Fruit fly (Drosophila melanogaster): Measurements from ENCODE around the gene CG33303.
A peak's percentile ranks its signal among the peaks of the same experiment; 100 is the strongest.

Gene CG33303

DNA sequence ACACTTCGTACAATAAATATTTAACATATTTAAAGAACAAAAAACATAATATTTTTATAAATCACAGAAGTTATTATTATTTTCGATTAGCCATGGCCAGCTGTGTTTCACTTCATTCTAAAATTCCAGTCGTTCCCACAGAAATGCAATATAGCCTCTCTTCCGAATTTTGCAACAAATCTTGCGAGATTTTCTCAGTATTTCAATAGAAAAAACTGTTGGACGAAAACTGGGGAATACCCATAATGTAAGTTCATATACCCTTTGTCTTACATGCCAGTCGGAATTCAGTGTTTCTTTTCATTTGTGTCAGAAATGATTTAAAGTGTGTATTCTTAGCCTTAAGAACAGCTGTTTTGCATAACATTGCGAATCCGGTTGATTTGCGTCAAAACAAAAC is 19.0 kb downstream of the CG33303 start, which contains the start of the genes CtsL4 and ClpP (continued):
- TF ChIP-seq bbx (GFP tag; IDR thresholded peaks at IDR 0.05; ENCODE audit: partially characterized antibody) = no peak
- TF ChIP-seq CG9437 (GFP tag; optimal IDR thresholded peaks at IDR 0.05) = peak; percentile 36
- no peak for TF ChIP-seq CG1233 (GFP tag; optimal IDR thresholded peaks at IDR 0.05)
- TF ChIP-seq zf30C (GFP tag; optimal IDR thresholded peaks at IDR 0.05) = no peak
- TF ChIP-seq BtbVII (GFP tag; optimal IDR thresholded peaks at IDR 0.05) = no peak
- TF ChIP-seq zen (tag; optimal IDR thresholded peaks at IDR 0.05) = peak; percentile 46
- no peak for TF ChIP-seq fru (optimal IDR thresholded peaks at IDR 0.05)
- no peak for TF ChIP-seq Sox102F (GFP tag; optimal IDR thresholded peaks at IDR 0.05)
- TF ChIP-seq Mrtf (GFP tag; IDR thresholded peaks at IDR 0.05) = peak; percentile 39; the same call in 1 of the 3 replicates
- no peak for TF ChIP-seq NC2α (GFP tag; optimal IDR thresholded peaks at IDR 0.05)
- TF ChIP-seq CG13123 (GFP tag; optimal IDR thresholded peaks at IDR 0.05) = no peak
- peak; percentile 1 for TF ChIP-seq CG12942 (GFP tag; optimal IDR thresholded peaks at IDR 0.05)
- no peak for TF ChIP-seq CG12071 (GFP tag; optimal IDR thresholded peaks at IDR 0.05)
- peak; percentile 20 for TF ChIP-seq CG2875 (GFP tag; optimal IDR thresholded peaks at IDR 0.05)
- peak; percentile 34 for TF ChIP-seq CG9817 (tag; optimal IDR thresholded peaks at IDR 0.05)
- TF ChIP-seq CG2129 (GFP tag; IDR thresholded peaks at IDR 0.05; ENCODE audit: partially characterized antibody) = no peak
- TF ChIP-seq CG15269 (tag; optimal IDR thresholded peaks at IDR 0.05) = no peak
- TF ChIP-seq tup (GFP tag; optimal IDR thresholded peaks at IDR 0.05) = no peak
- peak; percentile 35 for TF ChIP-seq shn (GFP tag; optimal IDR thresholded peaks at IDR 0.05)
- TF ChIP-seq NK7.1 (GFP tag; optimal IDR thresholded peaks at IDR 0.05) = no peak
- no peak for TF ChIP-seq unpg (GFP tag; optimal IDR thresholded peaks at IDR 0.05)
- TF ChIP-seq Chrac-16 (GFP tag; optimal IDR thresholded peaks at IDR 0.05) = peak; percentile 52
- TF ChIP-seq p53 (GFP tag; optimal IDR thresholded peaks at IDR 0.05) = no peak
- TF ChIP-seq CG4730 (GFP tag; IDR thresholded peaks at IDR 0.05) = no peak
- no peak for TF ChIP-seq run (tag; optimal IDR thresholded peaks at IDR 0.05)
- TF ChIP-seq BEAF-32 (GFP tag; optimal IDR thresholded peaks at IDR 0.05) = peak; percentile 31
- no peak for TF ChIP-seq crc (GFP tag; optimal IDR thresholded peaks at IDR 0.05)
- no peak for TF ChIP-seq luna (GFP tag; optimal IDR thresholded peaks at IDR 0.05)
- peak; percentile 43 for TF ChIP-seq Sry-δ (GFP tag; optimal IDR thresholded peaks at IDR 0.05)
- no peak for TF ChIP-seq CG1792 (GFP tag; optimal IDR thresholded peaks at IDR 0.05)
- peak; percentile 39 for TF ChIP-seq CG17385 (GFP tag; optimal IDR thresholded peaks at IDR 0.05)
- peak; percentile 59 for TF ChIP-seq CG8924 (tag; optimal IDR thresholded peaks at IDR 0.05)
- TF ChIP-seq CTCF (GFP tag; optimal IDR thresholded peaks at IDR 0.05) = no peak
- peak; percentile 13 for TF ChIP-seq kay (GFP tag; optimal IDR thresholded peaks at IDR 0.05)
- TF ChIP-seq Xbp1 (GFP tag; optimal IDR thresholded peaks at IDR 0.05) = peak; percentile 71
- TF ChIP-seq pb (GFP tag; optimal IDR thresholded peaks at IDR 0.05) = no peak
- peak; percentile 35 for TF ChIP-seq CG4424 (GFP tag; optimal IDR thresholded peaks at IDR 0.05)
- TF ChIP-seq Kr (GFP tag; optimal IDR thresholded peaks at IDR 0.05) = no peak
- peak; percentile 13 for TF ChIP-seq chn (GFP tag; optimal IDR thresholded peaks at IDR 0.05)
- TF ChIP-seq hkb (optimal IDR thresholded peaks at IDR 0.05) = no peak
- 0 out of 2 replicates have a peak, but pooled peaks have one; percentile 34 for TF ChIP-seq hkb (GFP tag; IDR thresholded peaks at IDR 0.05)
- no peak for TF ChIP-seq gce (GFP tag; IDR thresholded peaks at IDR 0.05)
- no peak for TF ChIP-seq Fer2 (tag; optimal IDR thresholded peaks at IDR 0.05)
- TF ChIP-seq NfI (GFP tag; optimal IDR thresholded peaks at IDR 0.05) = peak; percentile 18
- no peak for TF ChIP-seq CG6854 (GFP tag; optimal IDR thresholded peaks at IDR 0.05)
- no peak for TF ChIP-seq trh (GFP tag; optimal IDR thresholded peaks at IDR 0.05)
- peak; percentile 33 for TF ChIP-seq Dek (tag; optimal IDR thresholded peaks at IDR 0.05)
- no peak for TF ChIP-seq CG4820 (GFP tag; optimal IDR thresholded peaks at IDR 0.05)
- TF ChIP-seq CG1647 (GFP tag; optimal IDR thresholded peaks at IDR 0.05) = no peak
- no peak for TF ChIP-seq cad (GFP tag; optimal IDR thresholded peaks at IDR 0.05)
- no peak for TF ChIP-seq zen2 (GFP tag; IDR thresholded peaks at IDR 0.05; ENCODE audit: partially characterized antibody)
- no peak for TF ChIP-seq vnd (GFP tag; IDR thresholded peaks at IDR 0.05; ENCODE audit: partially characterized antibody)

All from whole organism, embryonic.